Worm (Caenorhabditis elegans) whole organism, late embryonic: Measurements from ENCODE around the gene clec-121.
"Not testable (repeated sequence)": the region's sequence is repeated elsewhere in the genome, so short reads cannot be mapped to it uniquely, and the experiment has no call there.

Experiments used
- C08G9.2 ChIP-seq: sonication (generic microtip); optimal IDR thresholded peaks from 2 replicates; lab custom pipeline; 2016; ENCODE audit warnings: mild to moderate bottlenecking, missing genetic modification characterization, moderate library complexity, missing compliant biosample characterization
- C38D4.7 ChIP-seq: fragments of 200-800 bp; sonication (Bioruptor generic); optimal IDR thresholded peaks from 2 replicates; lab custom pipeline; 2018; ENCODE audit warnings: mild to moderate bottlenecking, missing genetic modification characterization, moderate library complexity, missing compliant biosample characterization
- F13H6.1 ChIP-seq: sonication (generic microtip); optimal IDR thresholded peaks from 2 replicates; lab custom pipeline; 2016; ENCODE audit warnings: missing genetic modification characterization, missing compliant biosample characterization
- K02D7.2 ChIP-seq: sonication (generic microtip); optimal IDR thresholded peaks from 2 replicates; lab custom pipeline; 2017; ENCODE audit warnings: mild to moderate bottlenecking, missing genetic modification characterization, missing compliant biosample characterization
- ama-1 ChIP-seq: fragments of 150-350 bp; optimal IDR thresholded peaks from 2 replicates; lab custom pipeline; 2014
- ceh-18 ChIP-seq: sonication (generic microtip); optimal IDR thresholded peaks from 2 replicates; lab custom pipeline; 2016; ENCODE audit warnings: missing genetic modification characterization, missing compliant biosample characterization
- ceh-19 ChIP-seq: fragments of 200-800 bp; sonication (Bioruptor generic); optimal IDR thresholded peaks from 2 replicates; lab custom pipeline; 2018; ENCODE audit warnings: mild to moderate bottlenecking, missing genetic modification characterization, missing compliant biosample characterization
- ceh-2 ChIP-seq: sonication (generic microtip); optimal IDR thresholded peaks from 2 replicates; lab custom pipeline; 2016; ENCODE audit warnings: missing genotype, missing genetic modification characterization, missing compliant biosample characterization
- ceh-31 ChIP-seq: sonication (generic microtip); optimal IDR thresholded peaks from 2 replicates; lab custom pipeline; 2016; ENCODE audit warnings: missing genetic modification characterization, missing compliant biosample characterization
- ceh-34 ChIP-seq: sonication (generic microtip); optimal IDR thresholded peaks from 2 replicates; lab custom pipeline; 2016; ENCODE audit warnings: mild to moderate bottlenecking, missing genetic modification characterization, missing compliant biosample characterization
- ceh-45 ChIP-seq: fragments of 200-800 bp; sonication (Bioruptor generic); IDR thresholded peaks from 2 replicates; pipeline ENCODE4 v1.3.6; 2022; ENCODE audit warnings: missing genetic modification reagents, missing genetic modification characterization, missing compliant biosample characterization
- ceh-48 ChIP-seq: sonication (generic microtip); optimal IDR thresholded peaks from 2 replicates; lab custom pipeline; 2016; ENCODE audit warnings: missing genetic modification characterization, inconsistent platforms, missing compliant biosample characterization
- dve-1 ChIP-seq: sonication (generic microtip); optimal IDR thresholded peaks from 2 replicates; lab custom pipeline; 2017; ENCODE audit warnings: antibody characterized with exemption, mild to moderate bottlenecking, missing genetic modification characterization, missing compliant biosample characterization
- ets-4 ChIP-seq: sonication (generic microtip); optimal IDR thresholded peaks from 2 replicates; lab custom pipeline; 2016; ENCODE audit warnings: missing genetic modification characterization, missing compliant biosample characterization
- eyg-1 ChIP-seq: sonication (generic microtip); optimal IDR thresholded peaks from 2 replicates; lab custom pipeline; 2016; ENCODE audit warnings: missing genotype, missing genetic modification characterization, missing compliant biosample characterization
- fax-1 ChIP-seq: sonication (generic microtip); optimal IDR thresholded peaks from 2 replicates; lab custom pipeline; 2016; ENCODE audit warnings: missing genotype, missing genetic modification characterization, missing compliant biosample characterization
- fkh-10 ChIP-seq: fragments of 150-350 bp; optimal IDR thresholded peaks from 2 replicates; lab custom pipeline; 2014; ENCODE audit warnings: missing biosample characterization, missing genetic modification reagents, missing genetic modification characterization
- fkh-6 ChIP-seq: sonication (generic microtip); optimal IDR thresholded peaks from 2 replicates; lab custom pipeline; 2016; ENCODE audit warnings: missing genetic modification characterization, missing compliant biosample characterization
- hlh-13 ChIP-seq: fragments of 200-800 bp; sonication (Bioruptor generic); optimal IDR thresholded peaks from 2 replicates; lab custom pipeline; 2018; ENCODE audit warnings: mild to moderate bottlenecking, missing genetic modification characterization, missing compliant biosample characterization
- hlh-6 ChIP-seq: sonication (generic microtip); optimal IDR thresholded peaks from 2 replicates; lab custom pipeline; 2016; ENCODE audit warnings: missing genotype, missing genetic modification characterization, missing compliant biosample characterization
- hlh-8 ChIP-seq: sonication (generic microtip); optimal IDR thresholded peaks from 2 replicates; lab custom pipeline; 2016; ENCODE audit warnings: missing genotype, missing genetic modification characterization, missing compliant biosample characterization
- lin-11 ChIP-seq: fragments of 200-800 bp; sonication (Bioruptor generic); optimal IDR thresholded peaks from 2 replicates; lab custom pipeline; 2018; ENCODE audit warnings: mild to moderate bottlenecking, missing genetic modification characterization, missing compliant biosample characterization
- madf-2 ChIP-seq: sonication (generic microtip); optimal IDR thresholded peaks from 2 replicates; lab custom pipeline; 2017; ENCODE audit warnings: missing genetic modification characterization, missing compliant biosample characterization
- nfya-1 ChIP-seq: sonication (generic microtip); optimal IDR thresholded peaks from 2 replicates; lab custom pipeline; 2017; ENCODE audit warnings: missing genetic modification characterization, mild to moderate bottlenecking, missing compliant biosample characterization, antibody characterized with exemption, moderate library complexity
- nhr-11 ChIP-seq: fragments of 150-350 bp; optimal IDR thresholded peaks from 2 replicates; lab custom pipeline; 2014; ENCODE audit warnings: missing biosample characterization, missing genetic modification characterization
- odd-2 ChIP-seq: sonication (generic microtip); optimal IDR thresholded peaks from 2 replicates; lab custom pipeline; 2017; ENCODE audit warnings: antibody characterized with exemption, mild to moderate bottlenecking, missing genetic modification characterization, missing compliant biosample characterization
- pat-9 ChIP-seq: fragments of 200-800 bp; sonication (Bioruptor generic); optimal IDR thresholded peaks from 2 replicates; lab custom pipeline; 2018; ENCODE audit warnings: mild to moderate bottlenecking, missing genetic modification characterization, moderate library complexity, missing compliant biosample characterization
- ref-2 ChIP-seq: sonication (generic microtip); optimal IDR thresholded peaks from 2 replicates; lab custom pipeline; 2016; ENCODE audit warnings: missing genetic modification characterization, missing compliant biosample characterization
- rnt-1 ChIP-seq: sonication (generic microtip); optimal IDR thresholded peaks from 2 replicates; lab custom pipeline; 2016; ENCODE audit warnings: missing genetic modification characterization, missing compliant biosample characterization
- sox-4 ChIP-seq: sonication (generic microtip); optimal IDR thresholded peaks from 2 replicates; lab custom pipeline; 2017; ENCODE audit warnings: mild to moderate bottlenecking, missing genetic modification characterization, inconsistent platforms, missing compliant biosample characterization
- tbx-2 ChIP-seq: sonication (generic microtip); optimal IDR thresholded peaks from 2 replicates; lab custom pipeline; 2016; ENCODE audit warnings: missing genetic modification characterization, missing compliant biosample characterization
- tbx-7 ChIP-seq: sonication (generic microtip); optimal IDR thresholded peaks from 2 replicates; lab custom pipeline; 2016; ENCODE audit warnings: missing genotype, missing genetic modification characterization, missing compliant biosample characterization
- unc-3 ChIP-seq, 2 experiments: fragments of 200-800 bp in 1 of 2; sonication (Bioruptor generic) in 1 of 2; sonication (generic microtip) in 1 of 2; conservative IDR thresholded peaks in 1 of 2; optimal IDR thresholded peaks in 1 of 2; 2 replicates each; pipeline versions ENCODE4 v1.3.6 to Lab custom; 2016 to 2022; ENCODE audit warnings: missing compliant biosample characterization in 2 of 2, missing genetic modification characterization in 2 of 2, missing genetic modification reagents in 1 of 2
- unc-86 ChIP-seq: sonication (generic microtip); optimal IDR thresholded peaks from 2 replicates; lab custom pipeline; 2016; ENCODE audit warnings: missing genetic modification characterization, missing compliant biosample characterization
- zip-5 ChIP-seq: sonication (generic microtip); optimal IDR thresholded peaks from 2 replicates; lab custom pipeline; 2016; ENCODE audit warnings: missing genetic modification characterization, missing compliant biosample characterization
- ztf-16 ChIP-seq: sonication (generic microtip); optimal IDR thresholded peaks from 2 replicates; lab custom pipeline; 2017; ENCODE audit warnings: missing genetic modification characterization, missing compliant biosample characterization

clec-121 gene

DNA sequence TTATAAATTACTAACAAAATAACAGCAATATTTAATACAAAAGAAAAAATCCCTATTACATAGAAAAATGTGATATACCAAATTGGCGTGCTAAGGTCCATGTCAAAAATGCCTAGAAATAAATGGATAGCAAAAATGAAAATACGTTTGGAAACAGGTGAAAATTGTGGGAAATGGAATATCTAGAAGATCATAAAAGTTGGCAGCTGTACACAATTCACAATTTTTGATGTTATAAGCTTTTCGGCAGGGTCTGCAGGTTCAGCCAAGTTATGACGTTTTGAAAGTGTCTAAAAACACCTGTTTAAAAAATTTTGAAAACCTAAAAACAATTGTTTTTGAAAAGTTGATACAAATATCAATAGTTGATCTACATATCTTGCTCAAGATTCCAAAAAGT is 40.7 kb downstream of the clec-121 start, which contains the start of gene sri-42:
TSS of gene sri-42 (minus strand) at position 101 of the 400 bp plus-strand sequence.
- not testable (repeated sequence) for TF ChIP-seq fkh-10 (GFP tag; lab: Kevin White, UChicago); K02D7.2 (tag; lab: Kevin White, UChicago); ceh-19 (GFP tag; lab: Kevin White, UChicago)

DNA sequence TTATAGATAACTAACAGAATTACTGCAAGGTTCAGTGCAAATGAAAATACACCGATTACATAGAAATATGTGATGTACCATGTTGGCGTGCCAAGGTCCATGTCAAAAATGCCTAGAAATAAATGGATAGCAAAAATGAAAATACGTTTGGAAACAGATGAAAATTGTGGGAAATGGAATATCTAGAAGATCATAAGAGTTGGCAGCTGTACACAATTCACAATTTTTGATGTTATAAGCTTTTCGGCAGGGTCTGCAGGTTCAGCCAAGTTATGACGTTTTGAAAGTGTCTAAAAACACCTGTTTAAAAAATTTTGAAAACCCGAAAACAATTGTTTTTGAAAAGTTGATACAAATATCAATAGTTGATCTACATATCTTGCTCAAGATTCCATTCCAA is 42.4 kb downstream of the clec-121 start, which contains the start of gene sri-43:
TSS of gene sri-43 (minus strand) at position 101 of the 400 bp plus-strand sequence.
- TF ChIP-seq ets-4 (tag; lab: Kevin White, UChicago); ama-1 (lab: Kevin White, UChicago); ref-2 (tag; lab: Kevin White, UChicago): not testable (repeated sequence)

DNA sequence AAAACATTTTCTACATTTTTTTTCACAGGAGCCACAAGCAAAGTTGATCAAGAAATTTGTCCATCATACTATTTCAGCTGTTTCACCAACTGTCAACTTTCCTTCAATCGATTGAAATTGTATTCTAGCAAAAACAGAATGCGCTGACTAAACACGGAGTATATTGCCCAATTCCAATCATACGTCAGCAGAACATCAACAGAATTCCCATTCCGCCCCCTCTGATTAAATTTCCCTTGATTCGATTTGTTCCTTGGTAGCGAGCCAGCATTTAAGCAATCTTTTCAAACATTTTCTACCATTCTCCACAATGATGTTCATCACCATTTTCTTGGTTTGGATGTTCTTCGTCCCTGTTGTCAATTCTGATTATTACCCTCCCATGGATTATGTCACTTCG is 43.7 kb downstream of the clec-121 start, which contains the start of gene T10D4.15:
TSS of gene T10D4.15 (plus strand) at position 301 of the 400 bp plus-strand sequence.
- TF ChIP-seq fkh-6 (tag; lab: Kevin White, UChicago) (no peak), dve-1 (tag; lab: Kevin White, UChicago) (no peak), pat-9 (tag; lab: Kevin White, UChicago) (no peak), ztf-16 (tag; lab: Kevin White, UChicago) (no peak), nhr-11 (tag; lab: Kevin White, UChicago) (no peak), ets-4 (tag; lab: Kevin White, UChicago) (no peak), sox-4 (no peak), hlh-8 (tag; lab: Kevin White, UChicago) (no peak), rnt-1 (no peak)

DNA sequence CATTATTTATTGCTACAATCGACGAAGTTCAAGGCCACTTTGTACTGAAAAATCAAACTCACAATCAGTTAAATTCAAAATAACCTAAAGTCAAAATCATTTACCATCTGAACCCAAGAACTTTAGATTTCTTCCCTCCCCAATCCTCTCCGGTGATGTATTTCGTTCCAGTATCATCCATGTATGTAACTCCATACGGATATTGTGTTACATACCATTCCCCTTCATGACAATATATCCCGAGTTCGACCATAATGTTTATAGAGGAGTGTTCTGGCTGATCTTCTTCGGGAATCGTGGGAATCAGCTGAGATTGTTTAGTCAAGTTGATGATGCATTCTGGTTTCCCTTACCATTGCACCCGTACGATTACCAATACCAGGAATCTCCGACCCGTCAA is 46.3 kb downstream of the clec-121 start:
- no peak for TF ChIP-seq nhr-11 (tag; lab: Kevin White, UChicago)
- no peak for TF ChIP-seq zip-5 (tag; lab: Kevin White, UChicago)
- no peak for TF ChIP-seq ztf-16 (tag; lab: Kevin White, UChicago)
- no peak for TF ChIP-seq K02D7.2 (tag; lab: Kevin White, UChicago)
- no peak for TF ChIP-seq madf-2 (tag; lab: Kevin White, UChicago)
- TF ChIP-seq eyg-1 (tag; lab: Kevin White, UChicago) = no peak

DNA sequence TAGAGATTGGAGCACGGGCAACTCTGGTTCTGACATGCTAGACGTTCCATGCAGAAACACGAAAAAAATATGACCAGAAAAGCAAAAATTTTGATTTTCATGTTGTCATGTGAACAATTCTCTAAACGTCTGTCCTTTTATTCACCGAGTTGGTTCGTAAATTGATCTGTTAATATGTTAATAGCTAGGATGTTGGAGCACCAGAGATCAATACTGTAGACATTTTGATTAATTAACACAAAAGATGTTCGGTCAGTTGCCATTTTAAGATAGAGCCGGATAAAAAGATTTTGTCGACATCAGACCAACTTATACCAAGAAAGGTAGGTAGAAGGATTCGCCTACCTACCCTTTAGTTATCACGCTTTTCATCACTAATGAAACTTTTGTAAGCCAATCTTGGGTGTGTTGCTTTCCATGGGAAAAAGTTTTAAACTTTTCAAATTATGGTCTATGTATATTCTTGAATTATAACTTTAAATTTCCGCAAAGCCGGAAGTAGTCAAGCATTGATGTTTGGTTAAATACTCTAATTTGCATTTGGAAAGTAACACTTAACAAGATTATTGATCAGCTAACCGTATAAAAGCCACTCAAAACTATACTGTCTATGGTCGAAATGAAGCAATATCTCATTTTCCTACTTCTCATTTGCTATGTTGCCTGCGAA is 47.5 kb downstream of the clec-121 start, which contains the start of the genes T10D4.11 and T10D4.1:
TSS of gene T10D4.11 (minus strand) at position 101 of the 670 bp plus-strand sequence.
TSS of gene T10D4.1 (plus strand) at position 620 of the 670 bp plus-strand sequence.
- no peak for TF ChIP-seq unc-3 (GFP tag; conservative IDR thresholded peaks at IDR 0.05; lab: Robert Waterston, UW)
- no peak for TF ChIP-seq unc-3 (tag; optimal IDR thresholded peaks at IDR 0.05; lab: Kevin White, UChicago)
- no peak for TF ChIP-seq ceh-34
- no peak for TF ChIP-seq F13H6.1 (tag; lab: Kevin White, UChicago)
- no peak for TF ChIP-seq nfya-1 (tag; lab: Kevin White, UChicago)
- no peak for TF ChIP-seq ama-1 (lab: Kevin White, UChicago)
- TF ChIP-seq hlh-13 (GFP tag; lab: Kevin White, UChicago) = no peak
- no peak for TF ChIP-seq ref-2 (tag; lab: Kevin White, UChicago)
- TF ChIP-seq madf-2 (tag; lab: Kevin White, UChicago) = no peak
- no peak for TF ChIP-seq odd-2 (tag; lab: Kevin White, UChicago)
- no peak for TF ChIP-seq K02D7.2 (tag; lab: Kevin White, UChicago)
- no peak for TF ChIP-seq eyg-1 (tag; lab: Kevin White, UChicago)

DNA sequence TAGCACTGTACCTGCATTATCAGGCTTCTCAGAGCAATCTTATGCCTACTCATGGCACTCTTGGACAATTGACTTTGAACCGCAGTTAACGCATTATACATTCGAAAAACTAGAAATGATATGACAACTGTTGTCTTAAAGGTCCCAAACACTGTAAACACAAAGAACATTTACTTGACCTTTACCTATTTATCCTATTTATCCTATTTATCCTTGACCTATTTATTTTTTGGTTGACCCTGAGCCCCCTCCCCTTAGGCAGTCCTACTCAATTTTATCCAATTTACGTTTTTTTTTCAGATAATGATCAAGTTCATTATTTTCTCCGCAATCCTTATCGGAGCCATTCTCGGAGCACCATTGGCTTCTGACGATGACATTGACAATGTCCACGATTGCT is 49.5 kb downstream of the clec-121 start, which contains the start of the genes T10D4.14 and T10D4.19:
TSS of gene T10D4.14 (minus strand) at position 101 of the 400 bp plus-strand sequence.
TSS of gene T10D4.19 (plus strand) at position 304 of the 400 bp plus-strand sequence.
- TF ChIP-seq madf-2 (tag; lab: Kevin White, UChicago) (no peak), C08G9.2 (tag; lab: Kevin White, UChicago) (no peak), sox-4 (no peak), tbx-2 (tag; lab: Kevin White, UChicago) (no peak), ref-2 (tag; lab: Kevin White, UChicago) (no peak), ceh-31 (tag; lab: Kevin White, UChicago) (no peak), ceh-45 (GFP tag; lab: Robert Waterston, UW) (no peak), tbx-7 (tag; lab: Kevin White, UChicago) (no peak), ceh-18 (no peak), nhr-11 (tag; lab: Kevin White, UChicago) (no peak), hlh-6 (no peak), fax-1 (tag; lab: Kevin White, UChicago) (no peak), ceh-48 (tag; lab: Kevin White, UChicago) (no peak), ceh-2 (tag; lab: Kevin White, UChicago) (no peak), unc-86 (tag; lab: Kevin White, UChicago) (no peak), lin-11 (tag; lab: Kevin White, UChicago) (no peak), C38D4.7 (GFP tag; lab: Kevin White, UChicago) (no peak)
- TF ChIP-seq, all 69 proteins: peak for 0
